Worm (Caenorhabditis elegans): ENCODE results near the gene atln-2.
A peak's percentile ranks its signal among the peaks of the same experiment; 100 is the strongest.
"Not testable (repeated sequence)": the region's sequence is repeated elsewhere in the genome, so short reads cannot be mapped to it uniquely, and the experiment has no call there.

atln-2 gene

ce11 chrIV:14981311-14981710 lies at the start of gene atln-2:
Gene atln-2, plus strand, starts transcription at chrIV:14981611.
- TF ChIP-seq dao-5 (tag; optimal IDR thresholded peaks at IDR 0.05) (no peak), him-1 (tag; optimal IDR thresholded peaks at IDR 0.05) (no peak), W03F9.2 (tag; optimal IDR thresholded peaks at IDR 0.05) (no peak)

- TF ChIP-seq dao-5 (tag; optimal IDR thresholded peaks at IDR 0.05) (no peak), W03F9.2 (tag; optimal IDR thresholded peaks at IDR 0.05) (no peak), him-1 (tag; optimal IDR thresholded peaks at IDR 0.05) (no peak)
These were observed 48.8 kb upstream of the atln-2 start, which contains the start of gene Y57G11C.1131 for ce11 chrIV:14932640-14933039. Gene Y57G11C.1131, plus strand, starts transcription at chrIV:14932972.

- TF ChIP-seq him-1 (tag; optimal IDR thresholded peaks at IDR 0.05) (no peak), W03F9.2 (tag; optimal IDR thresholded peaks at IDR 0.05) (no peak), dao-5 (tag; optimal IDR thresholded peaks at IDR 0.05) (no peak)
These were observed 44.4 kb upstream of the atln-2 start, which contains the start of gene Y57G11C.1144 for ce11 chrIV:14937017-14937416. Gene Y57G11C.1144, plus strand, starts transcription at chrIV:14937317.

ce11 chrIV:14938596-14938995 lies 42.8 kb upstream of the atln-2 start, which contains the start of gene Y57G11C.30:
Gene Y57G11C.30, plus strand, starts transcription at chrIV:14938896.
- not testable (repeated sequence) for TF ChIP-seq dao-5, W03F9.2, him-1 (tag; optimal IDR thresholded peaks at IDR 0.05)

ce11 chrIV:14944234-14944633 lies 37.2 kb upstream of the atln-2 start, which contains the start of gene Y57G11C.48:
Gene Y57G11C.48, minus strand, starts transcription at chrIV:14944334.
- no peak for TF ChIP-seq W03F9.2 (tag; optimal IDR thresholded peaks at IDR 0.05)
- TF ChIP-seq dao-5 (tag; optimal IDR thresholded peaks at IDR 0.05), result no peak
- TF ChIP-seq him-1 (tag; optimal IDR thresholded peaks at IDR 0.05), result no peak

- TF ChIP-seq W03F9.2 (tag; optimal IDR thresholded peaks at IDR 0.05) (no peak), dao-5 (tag; optimal IDR thresholded peaks at IDR 0.05) (no peak)
These were observed 32.4 kb upstream of the atln-2 start for ce11 chrIV:14949048-14949447.

- TF ChIP-seq dao-5 (tag; optimal IDR thresholded peaks at IDR 0.05), result no peak
- TF ChIP-seq W03F9.2 (tag; optimal IDR thresholded peaks at IDR 0.05), result no peak
- no peak for TF ChIP-seq him-1 (tag; optimal IDR thresholded peaks at IDR 0.05)
These were observed 30.9 kb upstream of the atln-2 start, which contains the start of gene Y41E3.22 for ce11 chrIV:14950468-14950867. Gene Y41E3.22, plus strand, starts transcription at chrIV:14950710.

- TF ChIP-seq him-1 (tag; optimal IDR thresholded peaks at IDR 0.05) (no peak), W03F9.2 (tag; optimal IDR thresholded peaks at IDR 0.05) (no peak), dao-5 (tag; optimal IDR thresholded peaks at IDR 0.05) (no peak)
These were observed 27.6 kb upstream of the atln-2 start for ce11 chrIV:14953802-14954201.

- TF ChIP-seq him-1 (tag; optimal IDR thresholded peaks at IDR 0.05), result no peak
- no peak for TF ChIP-seq dao-5 (tag; optimal IDR thresholded peaks at IDR 0.05)
- TF ChIP-seq W03F9.2 (tag; optimal IDR thresholded peaks at IDR 0.05), result no peak
These were observed 26.6 kb upstream of the atln-2 start for ce11 chrIV:14954842-14955241.

- no peak for TF ChIP-seq W03F9.2 (tag; optimal IDR thresholded peaks at IDR 0.05)
- TF ChIP-seq him-1 (tag; optimal IDR thresholded peaks at IDR 0.05), result no peak
- TF ChIP-seq dao-5 (tag; optimal IDR thresholded peaks at IDR 0.05), result no peak
These were observed 24.6 kb upstream of the atln-2 start for ce11 chrIV:14956693-14957281.

ce11 chrIV:14958551-14958950 lies 22.9 kb upstream of the atln-2 start, which contains the start of gene Y41E3.1:
Gene Y41E3.1, minus strand, starts transcription at chrIV:14958874.
- TF ChIP-seq him-1 (tag; optimal IDR thresholded peaks at IDR 0.05), result no peak
- no peak for TF ChIP-seq dao-5 (tag; optimal IDR thresholded peaks at IDR 0.05)
- TF ChIP-seq W03F9.2 (tag; optimal IDR thresholded peaks at IDR 0.05), result no peak

- TF ChIP-seq W03F9.2 (tag; optimal IDR thresholded peaks at IDR 0.05) (peak; percentile 87), dao-5 (tag; optimal IDR thresholded peaks at IDR 0.05) (no peak)
These were observed 22.0 kb upstream of the atln-2 start for ce11 chrIV:14959375-14959774.

- TF ChIP-seq dao-5 (tag; optimal IDR thresholded peaks at IDR 0.05) (no peak), him-1 (tag; optimal IDR thresholded peaks at IDR 0.05) (no peak), W03F9.2 (tag; optimal IDR thresholded peaks at IDR 0.05) (no peak)
These were observed 21.4 kb upstream of the atln-2 start for ce11 chrIV:14960061-14960460.

ce11 chrIV:14978204-14978603 lies 3.2 kb upstream of the atln-2 start:
- TF ChIP-seq dao-5 (tag; optimal IDR thresholded peaks at IDR 0.05), result no peak
- no peak for TF ChIP-seq W03F9.2 (tag; optimal IDR thresholded peaks at IDR 0.05)
- no peak for TF ChIP-seq him-1 (tag; optimal IDR thresholded peaks at IDR 0.05)

ce11 chrIV:14985019-14985418 lies 3.6 kb downstream of the atln-2 start:
- TF ChIP-seq W03F9.2 (tag; optimal IDR thresholded peaks at IDR 0.05) (no peak), dao-5 (tag; optimal IDR thresholded peaks at IDR 0.05) (no peak), him-1 (tag; optimal IDR thresholded peaks at IDR 0.05) (no peak)

Measured in whole organism, L4/young adult.